Worm (Caenorhabditis elegans): Measurements from ENCODE around the gene C36E8.4.

- no peak for TF ChIP-seq ztf-4 (tag; optimal IDR thresholded peaks at IDR 0.05)
- no peak for TF ChIP-seq nhr-28 (tag; optimal IDR thresholded peaks at IDR 0.05)
- no peak for TF ChIP-seq fkh-10 (GFP tag; optimal IDR thresholded peaks at IDR 0.05)
- TF ChIP-seq elt-2 (tag; optimal IDR thresholded peaks at IDR 0.05) = peak; percentile 46
- no peak for TF ChIP-seq snpc-4 (tag; optimal IDR thresholded peaks at IDR 0.05)
- no peak for TF ChIP-seq lin-39 (tag; optimal IDR thresholded peaks at IDR 0.05)
- no peak for TF ChIP-seq skn-1 (tag; optimal IDR thresholded peaks at IDR 0.05)
- no peak for TF ChIP-seq lsy-12 (tag; optimal IDR thresholded peaks at IDR 0.05)
- TF ChIP-seq ama-1 (optimal IDR thresholded peaks at IDR 0.05) = no peak
- TF ChIP-seq zag-1 (tag; optimal IDR thresholded peaks at IDR 0.05) = no peak
- TF ChIP-seq ceh-9 (tag; optimal IDR thresholded peaks at IDR 0.05) = no peak
- TF ChIP-seq nhr-11 (tag; optimal IDR thresholded peaks at IDR 0.05) = no peak
- no peak for TF ChIP-seq nhr-25 (tag; optimal IDR thresholded peaks at IDR 0.05)
- TF ChIP-seq sea-2 (GFP tag; optimal IDR thresholded peaks at IDR 0.05) = no peak
Measured at ce11 chrIII:4010987-4011386, 1.1 kb upstream of the C36E8.4 start.
